Worm (Caenorhabditis elegans) whole organism, late embryonic: ENCODE data around the gene R151.2.

Experiments used
- C38D4.7 ChIP-seq: fragments of 200-800 bp; sonication (Bioruptor generic); optimal IDR thresholded peaks from 2 replicates; lab custom pipeline; 2018; ENCODE audit warnings: mild to moderate bottlenecking, missing genetic modification characterization, moderate library complexity, missing compliant biosample characterization
- K02D7.2 ChIP-seq: sonication (generic microtip); optimal IDR thresholded peaks from 2 replicates; lab custom pipeline; 2017; ENCODE audit warnings: mild to moderate bottlenecking, missing genetic modification characterization, missing compliant biosample characterization
- K09A11.1 ChIP-seq: sonication (generic microtip); optimal IDR thresholded peaks from 2 replicates; lab custom pipeline; 2017; ENCODE audit warnings: antibody characterized with exemption, mild to moderate bottlenecking, missing genetic modification characterization, missing compliant biosample characterization; ENCODE audit not compliant: insufficient read depth
- Y22D7AL.16 ChIP-seq: sonication (generic microtip); optimal IDR thresholded peaks from 2 replicates; lab custom pipeline; 2016; ENCODE audit warnings: missing genetic modification characterization, missing compliant biosample characterization
- ceh-14 ChIP-seq: sonication (generic microtip); optimal IDR thresholded peaks from 2 replicates; lab custom pipeline; 2016; ENCODE audit warnings: missing genotype, missing genetic modification characterization, missing compliant biosample characterization
- ceh-18 ChIP-seq: sonication (generic microtip); optimal IDR thresholded peaks from 2 replicates; lab custom pipeline; 2016; ENCODE audit warnings: missing genetic modification characterization, missing compliant biosample characterization
- ceh-19 ChIP-seq: fragments of 200-800 bp; sonication (Bioruptor generic); optimal IDR thresholded peaks from 2 replicates; lab custom pipeline; 2018; ENCODE audit warnings: mild to moderate bottlenecking, missing genetic modification characterization, missing compliant biosample characterization
- ceh-2 ChIP-seq: sonication (generic microtip); optimal IDR thresholded peaks from 2 replicates; lab custom pipeline; 2016; ENCODE audit warnings: missing genotype, missing genetic modification characterization, missing compliant biosample characterization
- ceh-22 ChIP-seq: sonication (generic microtip); optimal IDR thresholded peaks from 2 replicates; lab custom pipeline; 2017; ENCODE audit warnings: missing biosample characterization, missing genetic modification characterization
- ceh-24 ChIP-seq: sonication (generic microtip); optimal IDR thresholded peaks from 2 replicates; lab custom pipeline; 2016; ENCODE audit warnings: mild to moderate bottlenecking, missing genetic modification characterization, missing compliant biosample characterization
- ceh-31 ChIP-seq: sonication (generic microtip); optimal IDR thresholded peaks from 2 replicates; lab custom pipeline; 2016; ENCODE audit warnings: missing genetic modification characterization, missing compliant biosample characterization
- ceh-34 ChIP-seq: sonication (generic microtip); optimal IDR thresholded peaks from 2 replicates; lab custom pipeline; 2016; ENCODE audit warnings: mild to moderate bottlenecking, missing genetic modification characterization, missing compliant biosample characterization
- ceh-45 ChIP-seq: fragments of 200-800 bp; sonication (Bioruptor generic); IDR thresholded peaks from 2 replicates; pipeline ENCODE4 v1.3.6; 2022; ENCODE audit warnings: missing genetic modification reagents, missing genetic modification characterization, missing compliant biosample characterization
- ceh-48 ChIP-seq: sonication (generic microtip); optimal IDR thresholded peaks from 2 replicates; lab custom pipeline; 2016; ENCODE audit warnings: missing genetic modification characterization, inconsistent platforms, missing compliant biosample characterization
- che-1 ChIP-seq: sonication (generic microtip); optimal IDR thresholded peaks from 2 replicates; lab custom pipeline; 2016; ENCODE audit warnings: mild to moderate bottlenecking, missing genetic modification characterization, missing compliant biosample characterization
- elt-2 ChIP-seq: sonication (generic microtip); optimal IDR thresholded peaks from 2 replicates; lab custom pipeline; 2016; ENCODE audit warnings: missing genetic modification reagents, missing genetic modification characterization, missing compliant biosample characterization
- eyg-1 ChIP-seq: sonication (generic microtip); optimal IDR thresholded peaks from 2 replicates; lab custom pipeline; 2016; ENCODE audit warnings: missing genotype, missing genetic modification characterization, missing compliant biosample characterization
- fax-1 ChIP-seq: sonication (generic microtip); optimal IDR thresholded peaks from 2 replicates; lab custom pipeline; 2016; ENCODE audit warnings: missing genotype, missing genetic modification characterization, missing compliant biosample characterization
- fkh-10 ChIP-seq: fragments of 150-350 bp; optimal IDR thresholded peaks from 2 replicates; lab custom pipeline; 2014; ENCODE audit warnings: missing biosample characterization, missing genetic modification reagents, missing genetic modification characterization
- mec-3 ChIP-seq: sonication (generic microtip); optimal IDR thresholded peaks from 2 replicates; lab custom pipeline; 2016; ENCODE audit warnings: borderline replicate concordance, missing genetic modification characterization, missing compliant biosample characterization
- nfya-1 ChIP-seq: sonication (generic microtip); optimal IDR thresholded peaks from 2 replicates; lab custom pipeline; 2017; ENCODE audit warnings: missing genetic modification characterization, mild to moderate bottlenecking, missing compliant biosample characterization, antibody characterized with exemption, moderate library complexity
- npax-4 ChIP-seq: sonication (generic microtip); optimal IDR thresholded peaks from 2 replicates; lab custom pipeline; 2016; ENCODE audit warnings: missing genetic modification characterization, missing compliant biosample characterization
- pag-3 ChIP-seq: sonication (generic microtip); optimal IDR thresholded peaks from 2 replicates; lab custom pipeline; 2016; ENCODE audit warnings: missing compliant biosample characterization, missing genetic modification characterization, borderline replicate concordance
- pha-4 ChIP-seq: fragments of 150-350 bp; optimal IDR thresholded peaks from 2 replicates; lab custom pipeline; 2018; ENCODE audit warnings: missing biosample characterization, missing genetic modification reagents, missing genetic modification characterization
- pros-1 ChIP-seq: fragments of 150-350 bp; optimal IDR thresholded peaks from 2 replicates; lab custom pipeline; 2014; ENCODE audit warnings: missing biosample characterization, missing genetic modification reagents, missing genetic modification characterization
- ref-2 ChIP-seq: sonication (generic microtip); optimal IDR thresholded peaks from 2 replicates; lab custom pipeline; 2016; ENCODE audit warnings: missing genetic modification characterization, missing compliant biosample characterization
- sdc-2 ChIP-seq: sonication (generic microtip); optimal IDR thresholded peaks from 2 replicates; lab custom pipeline; 2016; ENCODE audit warnings: missing genotype, missing genetic modification characterization, missing compliant biosample characterization
- sox-2 ChIP-seq: fragments of 200-800 bp; sonication (Bioruptor generic); IDR thresholded peaks from 2 replicates; pipeline ENCODE4 v1.3.6; 2022; ENCODE audit warnings: missing genetic modification reagents, missing genetic modification characterization, missing compliant biosample characterization
- syd-9 ChIP-seq: sonication (generic microtip); optimal IDR thresholded peaks from 2 replicates; lab custom pipeline; 2016; ENCODE audit warnings: mild to moderate bottlenecking, missing genetic modification characterization, moderate library complexity, missing compliant biosample characterization
- unc-3 ChIP-seq, 2 experiments: fragments of 200-800 bp in 1 of 2; sonication (Bioruptor generic) in 1 of 2; sonication (generic microtip) in 1 of 2; conservative IDR thresholded peaks in 1 of 2; optimal IDR thresholded peaks in 1 of 2; 2 replicates each; pipeline versions ENCODE4 v1.3.6 to Lab custom; 2016 to 2022; ENCODE audit warnings: missing compliant biosample characterization in 2 of 2, missing genetic modification characterization in 2 of 2, missing genetic modification reagents in 1 of 2
- unc-55 ChIP-seq: sonication (generic microtip); optimal IDR thresholded peaks from 2 replicates; lab custom pipeline; 2017; ENCODE audit warnings: missing biosample characterization, missing genetic modification reagents, missing genetic modification characterization
- ztf-16 ChIP-seq: sonication (generic microtip); optimal IDR thresholded peaks from 2 replicates; lab custom pipeline; 2017; ENCODE audit warnings: missing genetic modification characterization, missing compliant biosample characterization

Gene R151.2

DNA sequence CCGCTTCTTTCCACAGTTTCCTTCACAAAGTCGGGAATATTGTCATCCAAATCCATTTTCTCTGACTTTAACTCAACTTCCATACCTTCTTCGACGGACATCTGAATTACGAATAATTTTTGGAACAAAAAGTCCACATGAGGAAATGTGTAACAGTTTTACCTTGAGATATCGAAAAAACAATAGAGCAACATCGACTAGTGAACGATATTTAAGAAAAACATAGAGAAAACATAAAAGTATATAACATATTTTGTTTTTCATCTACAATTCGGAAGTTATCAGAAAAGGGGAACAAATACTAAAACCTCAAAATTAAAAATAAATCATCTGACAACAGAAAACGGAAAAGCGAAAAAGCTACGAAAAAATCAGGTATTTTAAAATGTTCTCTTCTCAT is 23.0 kb downstream of the R151.2 start, which contains the start of gene adr-2:
TSS of gene adr-2 (minus strand) at position 101 of the 400 bp plus-strand sequence.
- TF ChIP-seq ceh-22 (tag; lab: Kevin White, UChicago) (no peak), elt-2 (tag; lab: Kevin White, UChicago) (no peak), npax-4 (tag; lab: Kevin White, UChicago) (no peak), sox-2 (GFP tag; lab: Robert Waterston, UW) (no peak), unc-55 (GFP tag; lab: Kevin White, UChicago) (no peak), pros-1 (tag; lab: Kevin White, UChicago) (no peak), fax-1 (tag; lab: Kevin White, UChicago) (no peak), pha-4 (tag; lab: Kevin White, UChicago) (no peak), ceh-2 (no peak), ceh-19 (GFP tag; lab: Kevin White, UChicago) (no peak), che-1 (tag; lab: Kevin White, UChicago) (no peak), pag-3 (tag; lab: Kevin White, UChicago) (no peak), ceh-48 (tag; lab: Kevin White, UChicago) (no peak), syd-9 (tag; lab: Kevin White, UChicago) (no peak), Y22D7AL.16 (tag; lab: Kevin White, UChicago) (no peak), ceh-34 (tag; lab: Kevin White, UChicago) (no peak), unc-3 (GFP tag; conservative IDR thresholded peaks at IDR 0.05; lab: Robert Waterston, UW) (no peak), unc-3 (tag; optimal IDR thresholded peaks at IDR 0.05; lab: Kevin White, UChicago) (no peak), K09A11.1 (tag; lab: Kevin White, UChicago) (no peak), ceh-45 (GFP tag; lab: Robert Waterston, UW) (no peak)

DNA sequence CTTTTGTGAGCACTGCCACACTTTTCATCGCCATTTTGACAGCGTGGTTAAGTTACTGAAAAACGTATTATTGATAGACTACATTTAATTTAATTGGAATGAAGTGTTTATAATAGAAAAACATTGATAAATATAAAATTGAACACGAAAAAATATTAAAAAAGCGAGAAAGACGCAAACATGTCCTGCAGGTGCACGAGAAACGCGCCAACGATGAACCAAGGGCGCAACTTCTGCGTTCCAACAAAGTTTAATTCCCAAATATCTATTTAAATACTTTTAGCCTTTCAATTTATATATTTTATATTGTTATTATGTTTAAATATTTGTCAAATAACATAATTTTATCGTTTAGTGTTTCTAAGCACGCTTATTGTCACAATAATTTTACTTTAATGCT is 24.4 kb downstream of the R151.2 start, which contains the start of gene ndus-8:
TSS of gene ndus-8 (minus strand) at position 55 of the 400 bp plus-strand sequence.
- TF ChIP-seq ceh-45 (GFP tag; lab: Robert Waterston, UW) (no peak), nfya-1 (peak; percentile 24)

DNA sequence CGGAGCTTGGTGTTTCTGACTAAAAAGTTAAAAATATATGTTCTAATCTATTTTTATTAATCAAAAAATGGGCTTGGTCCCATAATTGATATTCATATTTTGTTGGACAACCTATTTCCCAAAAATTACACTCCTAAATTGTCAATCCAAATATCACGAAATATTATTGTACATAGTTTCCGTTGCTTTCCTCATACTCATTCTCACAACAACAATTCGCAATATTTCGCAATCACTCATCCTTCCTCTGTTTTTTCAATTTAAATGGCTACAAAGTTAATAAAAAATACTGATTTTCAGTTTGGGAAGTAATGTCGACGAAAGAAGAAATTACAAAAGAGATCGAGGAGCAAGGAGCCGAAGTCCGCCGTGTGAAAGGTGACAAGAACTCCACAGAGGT is 29.0 kb downstream of the R151.2 start, which contains the start of gene pars-1:
TSS of gene pars-1 (plus strand) at position 301 of the 400 bp plus-strand sequence.
- TF ChIP-seq C38D4.7: no peak

DNA sequence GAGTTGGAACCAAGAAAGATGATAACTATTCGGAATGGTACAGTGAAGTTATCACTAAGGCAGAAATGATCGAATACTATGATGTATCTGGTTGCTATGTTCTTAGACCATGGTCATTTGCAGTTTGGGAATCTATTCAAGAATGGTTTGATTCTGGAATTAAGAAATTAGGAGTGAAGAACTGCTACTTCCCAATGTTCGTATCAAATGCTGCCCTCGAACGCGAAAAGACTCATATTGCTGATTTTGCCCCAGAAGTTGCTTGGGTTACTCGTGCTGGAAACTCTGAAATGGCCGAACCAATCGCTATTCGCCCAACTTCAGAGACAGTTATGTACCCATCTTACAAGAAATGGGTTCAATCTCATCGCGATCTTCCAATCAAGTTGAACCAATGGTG is 29.6 kb downstream of the R151.2 start:
- TF ChIP-seq elt-2 (tag; lab: Kevin White, UChicago) (no peak), sox-2 (GFP tag; lab: Robert Waterston, UW) (no peak), ceh-31 (tag; lab: Kevin White, UChicago) (no peak), ztf-16 (tag; lab: Kevin White, UChicago) (no peak), ceh-18 (tag; lab: Kevin White, UChicago) (no peak), ceh-22 (tag; lab: Kevin White, UChicago) (no peak), mec-3 (tag; lab: Kevin White, UChicago) (no peak), eyg-1 (tag; lab: Kevin White, UChicago) (no peak), ceh-24 (no peak), ceh-14 (tag; lab: Kevin White, UChicago) (no peak), ref-2 (tag; lab: Kevin White, UChicago) (no peak), sdc-2 (tag; lab: Kevin White, UChicago) (no peak), fkh-10 (GFP tag; lab: Kevin White, UChicago) (no peak), pag-3 (tag; lab: Kevin White, UChicago) (no peak), K02D7.2 (tag; lab: Kevin White, UChicago) (no peak), pros-1 (tag; lab: Kevin White, UChicago) (no peak), C38D4.7 (no peak)

DNA sequence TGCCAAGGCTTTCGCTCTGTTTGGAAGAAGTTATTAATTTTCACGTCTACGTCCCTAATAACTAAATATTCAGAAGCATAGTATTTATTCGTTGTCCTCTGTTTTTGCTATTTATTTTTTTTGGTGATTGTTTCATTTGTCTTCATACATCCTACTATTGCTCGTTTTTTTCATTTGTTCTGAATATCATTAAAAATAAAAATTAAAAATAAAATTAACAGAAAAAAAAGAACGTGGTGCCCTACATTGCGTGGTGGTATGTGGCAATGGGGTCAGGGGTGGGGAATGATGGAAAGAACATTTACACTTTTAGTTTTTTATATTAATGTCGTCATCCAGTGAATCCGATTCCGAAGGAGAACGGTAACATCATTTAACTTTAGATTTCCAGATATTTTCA is 31.3 kb downstream of the R151.2 start, which contains the start of gene ztf-31:
TSS of gene ztf-31 (plus strand) at position 301 of the 400 bp plus-strand sequence.
- no peak for TF ChIP-seq ztf-16 (tag; lab: Kevin White, UChicago)
- TF ChIP-seq, all 69 proteins: peak for 0
